Fruit fly (Drosophila melanogaster) whole organism, embryonic: Measurements from ENCODE around the gene CG9269.

ENCODE experiments used
- CG11093 ChIP-seq: fragments of 200-800 bp; sonication (Bioruptor generic); IDR thresholded peaks from 3 replicates; pipeline ENCODE4 v1.3.6; 2022; ENCODE audit warnings: missing biosample characterization, missing genetic modification characterization
- CG11247 ChIP-seq: fragments of 200-800 bp; sonication (Bioruptor generic); IDR thresholded peaks from 2 replicates; pipeline ENCODE4 v1.3.6; 2022; ENCODE audit warnings: missing biosample characterization, missing genetic modification characterization
- CG11504 ChIP-seq: fragments of 200-800 bp; sonication (Bioruptor generic); optimal IDR thresholded peaks from 3 replicates; lab custom pipeline; 2019; ENCODE audit warnings: missing biosample characterization, mild to moderate bottlenecking, missing genetic modification characterization, moderate library complexity
- CG11560 ChIP-seq: fragments of 200-800 bp; sonication (Bioruptor generic); IDR thresholded peaks from 3 replicates; pipeline ENCODE4 v1.3.6; 2022; ENCODE audit warnings: missing biosample characterization, missing genetic modification characterization
- CG1603 ChIP-seq: fragments of 200-800 bp; sonication (Bioruptor generic); optimal IDR thresholded peaks from 2 replicates; lab custom pipeline; 2019; ENCODE audit warnings: missing biosample characterization, mild to moderate bottlenecking, missing genetic modification characterization, moderate library complexity
- CG18599 ChIP-seq: fragments of 200-800 bp; sonication (Bioruptor generic); optimal IDR thresholded peaks from 3 replicates; lab custom pipeline; 2017; ENCODE audit warnings: missing biosample characterization, missing genetic modification characterization, mild to moderate bottlenecking, moderate library complexity, missing genetic modification reagents
- CG2120 ChIP-seq: fragments of 200-800 bp; sonication (Bioruptor generic); optimal IDR thresholded peaks from 3 replicates; lab custom pipeline; 2016; ENCODE audit warnings: missing biosample characterization, missing genetic modification characterization
- CG2678 ChIP-seq: fragments of 200-800 bp; sonication (Bioruptor generic); optimal IDR thresholded peaks from 3 replicates; lab custom pipeline; 2019; ENCODE audit warnings: missing biosample characterization, mild to moderate bottlenecking, missing genetic modification characterization, moderate library complexity
- CG30403 ChIP-seq: fragments of 200-800 bp; sonication (Bioruptor generic); optimal IDR thresholded peaks from 3 replicates; lab custom pipeline; 2016; ENCODE audit warnings: missing biosample characterization, missing genetic modification characterization
- CG32532 ChIP-seq: fragments of 200-800 bp; sonication (Bioruptor generic); IDR thresholded peaks from 2 replicates; pipeline ENCODE4 v1.3.6; 2022; ENCODE audit warnings: missing biosample characterization, missing genetic modification characterization
- CG32772 ChIP-seq: fragments of 200-800 bp; sonication (Bioruptor generic); IDR thresholded peaks from 2 replicates; pipeline ENCODE4 v1.3.6; 2022; ENCODE audit warnings: missing biosample characterization, missing genetic modification characterization
- CG3281 ChIP-seq: fragments of 200-800 bp; sonication (Bioruptor generic); optimal IDR thresholded peaks from 3 replicates; lab custom pipeline; 2017; ENCODE audit warnings: missing biosample characterization, mild to moderate bottlenecking, missing genetic modification characterization
- CG6689 ChIP-seq: fragments of 200-800 bp; sonication (Bioruptor generic); IDR thresholded peaks from 2 replicates; pipeline ENCODE4 v1.3.6; 2022; ENCODE audit warnings: missing biosample characterization, missing genetic modification characterization
- CG6854 ChIP-seq: fragments of 200-800 bp; sonication (Bioruptor generic); optimal IDR thresholded peaks from 3 replicates; lab custom pipeline; 2017; ENCODE audit warnings: missing biosample characterization, mild to moderate bottlenecking, missing genetic modification characterization
- CG7839 ChIP-seq: fragments of 200-800 bp; sonication (Bioruptor generic); optimal IDR thresholded peaks from 3 replicates; lab custom pipeline; 2018; ENCODE audit warnings: missing biosample characterization, mild to moderate bottlenecking, missing genetic modification characterization, moderate library complexity
- CG9817 ChIP-seq: fragments of 200-800 bp; sonication (Bioruptor generic); optimal IDR thresholded peaks from 2 replicates; lab custom pipeline; 2018; ENCODE audit warnings: missing biosample characterization, mild to moderate bottlenecking, missing genetic modification characterization, moderate library complexity
- CHES-1-like ChIP-seq: fragments of 200-800 bp; sonication (Bioruptor generic); optimal IDR thresholded peaks from 2 replicates; lab custom pipeline; 2016; ENCODE audit warnings: missing biosample characterization, missing genetic modification characterization
- E2f1 ChIP-seq: fragments of 200-800 bp; sonication (Bioruptor generic); IDR thresholded peaks from 2 replicates; pipeline ENCODE4 v1.3.6; 2022; ENCODE audit warnings: missing biosample characterization, missing genetic modification characterization
- Ets65A ChIP-seq: fragments of 200-800 bp; sonication (Bioruptor generic); peaks from one replicate; lab custom pipeline; 2016; ENCODE audit warnings: missing biosample characterization, missing genetic modification characterization
- Fer2 ChIP-seq: fragments of 200-800 bp; sonication (Bioruptor generic); optimal IDR thresholded peaks from 2 replicates; lab custom pipeline; 2018; ENCODE audit warnings: missing biosample characterization, mild to moderate bottlenecking, missing genetic modification characterization, moderate library complexity
- Fer3 ChIP-seq: fragments of 200-800 bp; sonication (Bioruptor generic); optimal IDR thresholded peaks from 2 replicates; lab custom pipeline; 2018; ENCODE audit warnings: missing biosample characterization, mild to moderate bottlenecking, missing genetic modification characterization, moderate library complexity
- HLH3B ChIP-seq: fragments of 200-800 bp; sonication (Bioruptor generic); IDR thresholded peaks from 2 replicates; pipeline ENCODE4 v1.3.6; 2022; ENCODE audit warnings: missing biosample characterization, missing genetic modification characterization
- Hand ChIP-seq: fragments of 200-800 bp; sonication (Bioruptor generic); optimal IDR thresholded peaks from 2 replicates; lab custom pipeline; 2017; ENCODE audit warnings: mild to moderate bottlenecking, missing biosample characterization, missing genetic modification reagents, missing genetic modification characterization
- HmgD ChIP-seq: fragments of 200-800 bp; sonication (Bioruptor generic); optimal IDR thresholded peaks from 3 replicates; lab custom pipeline; 2016; ENCODE audit warnings: missing biosample characterization, missing genetic modification characterization
- Hmr ChIP-seq: fragments of 200-800 bp; sonication (Bioruptor generic); optimal IDR thresholded peaks from 3 replicates; lab custom pipeline; 2017; ENCODE audit warnings: mild to moderate bottlenecking, missing biosample characterization, missing genetic modification reagents, missing genetic modification characterization
- Meics ChIP-seq: fragments of 200-800 bp; sonication (Bioruptor generic); optimal IDR thresholded peaks from 2 replicates; lab custom pipeline; 2017; ENCODE audit warnings: missing biosample characterization, mild to moderate bottlenecking, missing genetic modification characterization
- Nf-YB ChIP-seq: fragments of 200-800 bp; sonication (Bioruptor generic); optimal IDR thresholded peaks from 3 replicates; lab custom pipeline; 2019; ENCODE audit warnings: missing biosample characterization, mild to moderate bottlenecking, missing genetic modification characterization, moderate library complexity
- Ptx1 ChIP-seq: fragments of 200-800 bp; sonication (Bioruptor generic); IDR thresholded peaks from 2 replicates; pipeline ENCODE4 v1.3.6; 2022; ENCODE audit warnings: missing biosample characterization, missing genetic modification characterization
- Rfx ChIP-seq: fragments of 200-800 bp; sonication (Bioruptor generic); IDR thresholded peaks from 2 replicates; pipeline ENCODE4 v1.3.6; 2022; ENCODE audit warnings: missing biosample characterization, missing genetic modification characterization
- Sox102F ChIP-seq: fragments of 200-800 bp; sonication (Bioruptor generic); optimal IDR thresholded peaks from 2 replicates; lab custom pipeline; 2018; ENCODE audit warnings: missing biosample characterization, mild to moderate bottlenecking, missing genetic modification characterization, moderate library complexity
- az2 ChIP-seq: fragments of 200-800 bp; sonication (Bioruptor generic); optimal IDR thresholded peaks from 3 replicates; lab custom pipeline; 2016; ENCODE audit warnings: missing biosample characterization, missing genetic modification characterization
- da ChIP-seq: fragments of 200-800 bp; sonication (Bioruptor generic); optimal IDR thresholded peaks from 2 replicates; lab custom pipeline; 2016; ENCODE audit warnings: missing biosample characterization, missing genetic modification characterization
- dati ChIP-seq: fragments of 200-800 bp; sonication (Bioruptor generic); IDR thresholded peaks from 2 replicates; pipeline ENCODE4 v1.3.6; 2022; ENCODE audit warnings: missing biosample characterization, missing genetic modification characterization
- dmrt99B ChIP-seq: fragments of 200-800 bp; sonication (Bioruptor generic); optimal IDR thresholded peaks from 2 replicates; lab custom pipeline; 2018; ENCODE audit warnings: missing biosample characterization, mild to moderate bottlenecking, missing genetic modification characterization, moderate library complexity
- dysf ChIP-seq: fragments of 200-800 bp; sonication (Bioruptor generic); IDR thresholded peaks from 3 replicates; pipeline ENCODE4 v1.3.6; 2022; ENCODE audit warnings: missing biosample characterization, missing genetic modification characterization
- gem ChIP-seq: fragments of 200-800 bp; sonication (Bioruptor generic); optimal IDR thresholded peaks from 2 replicates; lab custom pipeline; 2019; ENCODE audit warnings: missing biosample characterization, mild to moderate bottlenecking, missing genetic modification characterization, moderate library complexity
- gro ChIP-seq: fragments of 200-800 bp; sonication (Bioruptor generic); optimal IDR thresholded peaks from 2 replicates; lab custom pipeline; 2016; ENCODE audit warnings: missing biosample characterization, missing genetic modification characterization
- klu ChIP-seq: fragments of 200-800 bp; sonication (Bioruptor generic); IDR thresholded peaks from 2 replicates; pipeline ENCODE4 v1.3.6; 2022; ENCODE audit warnings: missing biosample characterization, missing genetic modification characterization
- lab ChIP-seq: fragments of 200-800 bp; sonication (Bioruptor generic); optimal IDR thresholded peaks from 3 replicates; lab custom pipeline; 2017; ENCODE audit warnings: missing biosample characterization, missing genetic modification characterization, mild to moderate bottlenecking, moderate library complexity, missing genetic modification reagents
- nmo ChIP-seq: fragments of 200-800 bp; sonication (Bioruptor generic); optimal IDR thresholded peaks from 2 replicates; lab custom pipeline; 2018; ENCODE audit warnings: missing biosample characterization, mild to moderate bottlenecking, missing genetic modification characterization, moderate library complexity
- pan ChIP-seq, 4 experiments: fragments of >200 bp in 3 of 4; fragments of 200-800 bp in 1 of 4; sonication (Bioruptor generic) in 1 of 4; optimal IDR thresholded peaks in 3 of 4; IDR thresholded peaks in 1 of 4; 2 replicates each; pipeline versions ENCODE4 v1.3.6 to Lab custom; 2017 to 2022; ENCODE audit warnings: missing biosample characterization in 2 of 4, missing genetic modification characterization in 2 of 4, mixed read lengths in 1 of 4
- prd ChIP-seq, 3 experiments: fragments of >200 bp in 2 of 3; fragments of 200-800 bp in 1 of 3; sonication (Bioruptor generic) in 1 of 3; optimal IDR thresholded peaks in 2 of 3; IDR thresholded peaks in 1 of 3; 2 replicates in 2 of 3; 3 replicates in 1 of 3; pipeline versions ENCODE4 v1.3.6 to Lab custom; 2017 to 2022; ENCODE audit warnings: missing biosample characterization in 1 of 3, missing genetic modification characterization in 1 of 3
- row ChIP-seq: fragments of 200-800 bp; sonication (Bioruptor generic); IDR thresholded peaks from 3 replicates; pipeline ENCODE4 v1.3.6; 2022; ENCODE audit warnings: missing biosample characterization, missing genetic modification characterization
- slbo ChIP-seq: fragments of 200-800 bp; sonication (Bioruptor generic); IDR thresholded peaks from 2 replicates; pipeline ENCODE4 v1.3.6; 2022; ENCODE audit warnings: missing biosample characterization, missing genetic modification characterization
- sob ChIP-seq: fragments of 200-800 bp; sonication (Bioruptor generic); IDR thresholded peaks from 2 replicates; pipeline ENCODE4 v1.3.6; 2022; ENCODE audit warnings: missing biosample characterization, missing genetic modification characterization
- tgo ChIP-seq: fragments of 200-800 bp; sonication (Bioruptor generic); IDR thresholded peaks from 3 replicates; pipeline ENCODE4 v1.3.6; 2022; ENCODE audit warnings: missing biosample characterization, missing genetic modification characterization
- tio ChIP-seq: fragments of 200-800 bp; sonication (Bioruptor generic); optimal IDR thresholded peaks from 2 replicates; lab custom pipeline; 2017; ENCODE audit warnings: missing biosample characterization, missing genetic modification characterization, inconsistent platforms
- unpg ChIP-seq: fragments of 200-800 bp; sonication (Bioruptor generic); optimal IDR thresholded peaks from 3 replicates; lab custom pipeline; 2018; ENCODE audit warnings: missing biosample characterization, mild to moderate bottlenecking, missing genetic modification characterization, moderate library complexity
- yki ChIP-seq: fragments of >200 bp; optimal IDR thresholded peaks from 3 replicates; lab custom pipeline; 2018

Gene CG9269

DNA sequence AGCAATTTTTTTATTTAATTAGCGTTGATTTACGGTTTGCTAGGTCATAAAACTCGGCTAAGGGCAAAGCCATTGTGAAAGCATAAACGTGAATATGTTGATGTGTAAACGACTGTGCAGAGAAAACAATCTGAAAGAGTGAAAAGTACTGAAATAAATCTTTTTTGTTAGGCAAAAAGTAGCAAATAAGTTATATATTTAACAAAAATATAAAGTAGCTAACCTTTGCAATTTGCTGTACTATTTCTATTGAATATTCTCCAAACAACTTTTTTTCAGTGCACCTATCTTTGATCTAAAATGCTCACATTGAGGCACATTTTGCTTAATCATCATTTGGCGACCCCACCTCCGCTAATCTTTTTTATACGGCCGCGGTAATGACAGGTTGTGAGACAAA lies 19.3 kb upstream of the CG9269 start:
- TF ChIP-seq CG32532 (GFP tag; lab: Robert Waterston, UW) (peak; percentile 39; the same call in 1 of the 2 replicates), CG1603 (tag; lab: Kevin White, UChicago) (peak; percentile 6), CG11560 (0 out of 3 replicates have a peak, but pooled peaks have one; percentile 13), Ptx1 (GFP tag; lab: Robert Waterston, UW) (peak; percentile 56), row (GFP tag; lab: Robert Waterston, UW) (peak; percentile 50; the same call in 2 of the 3 replicates), az2 (GFP tag; lab: Kevin White, UChicago) (no peak), gem (tag; lab: Kevin White, UChicago) (peak; percentile 50), klu (GFP tag; lab: Robert Waterston, UW) (no peak), slbo (GFP tag; lab: Robert Waterston, UW) (peak; percentile 44), Ets65A (GFP tag; lab: Kevin White, UChicago) (peak; percentile 38), Hmr (GFP tag; lab: Kevin White, UChicago) (peak; percentile 4), CG7839 (tag; lab: Kevin White, UChicago) (peak; percentile 28), dmrt99B (tag; lab: Kevin White, UChicago) (peak; percentile 18), Meics (GFP tag; lab: Kevin White, UChicago) (peak; percentile 34), lab (GFP tag; lab: Kevin White, UChicago) (peak; percentile 15), pan (optimal IDR thresholded peaks at IDR 0.05; lab: Kevin White, UChicago) (no peak), pan (GFP tag; optimal IDR thresholded peaks at IDR 0.05 in 1 of 2, IDR thresholded peaks at IDR 0.05 in 1 of 2) (peak in 1 of 2 experiments; percentile 15), HLH3B (GFP tag; lab: Robert Waterston, UW) (0 out of 2 replicates have a peak, but pooled peaks have one; percentile 18), CG6854 (GFP tag; lab: Kevin White, UChicago) (no peak), CG9817 (tag; lab: Kevin White, UChicago) (peak; percentile 4), tio (GFP tag; lab: Kevin White, UChicago) (peak; percentile 0), yki (lab: Kevin White, UChicago) (no peak), Sox102F (GFP tag; lab: Kevin White, UChicago) (peak; percentile 23), Nf-YB (GFP tag; lab: Kevin White, UChicago) (no peak), da (GFP tag; lab: Kevin White, UChicago) (no peak), Fer3 (tag; lab: Kevin White, UChicago) (peak; percentile 2), CHES-1-like (GFP tag; lab: Kevin White, UChicago) (no peak), CG32772 (GFP tag; lab: Robert Waterston, UW) (no peak), CG11247 (GFP tag; lab: Robert Waterston, UW) (peak; percentile 12; the same call in 1 of the 2 replicates), sob (GFP tag; lab: Robert Waterston, UW) (peak; percentile 41; the same call in 1 of the 2 replicates), CG11093 (no peak), CG3281 (GFP tag; lab: Kevin White, UChicago) (peak; percentile 14), HmgD (GFP tag; lab: Kevin White, UChicago) (no peak), gro (GFP tag; lab: Kevin White, UChicago) (peak; percentile 12), Fer2 (tag; lab: Kevin White, UChicago) (no peak), CG2120 (peak; percentile 19), CG30403 (GFP tag; lab: Kevin White, UChicago) (peak; percentile 15), CG11504 (tag; lab: Kevin White, UChicago) (peak; percentile 45), CG6689 (GFP tag; lab: Robert Waterston, UW) (peak; percentile 40; the same call in 1 of the 2 replicates), tgo (GFP tag; lab: Robert Waterston, UW) (peak; percentile 48; the same call in 2 of the 3 replicates), Rfx (peak; percentile 52; the same call in 1 of the 2 replicates), prd (optimal IDR thresholded peaks at IDR 0.05; lab: Kevin White, UChicago) (no peak), prd (GFP tag; IDR thresholded peaks at IDR 0.05; lab: Robert Waterston, UW) (0 out of 3 replicates have a peak, but pooled peaks have one; percentile 15), nmo (peak; percentile 8), unpg (GFP tag; lab: Kevin White, UChicago) (peak; percentile 30), dysf (GFP tag; lab: Robert Waterston, UW) (peak; percentile 61; the same call in 2 of the 3 replicates), CG2678 (tag; lab: Kevin White, UChicago) (peak; percentile 46), Hand (no peak), dati (0 out of 2 replicates have a peak, but pooled peaks have one; percentile 19), CG18599 (GFP tag; lab: Kevin White, UChicago) (peak; percentile 40), E2f1 (GFP tag; lab: Robert Waterston, UW) (0 out of 2 replicates have a peak, but pooled peaks have one; percentile 11)
